Fruit fly (Drosophila melanogaster) whole organism, embryonic: ENCODE data around the gene CG15365.
A peak's percentile ranks its signal among the peaks of the same experiment; 100 is the strongest.

Experiments
- Abd-B ChIP-seq: fragments of 200-800 bp; sonication (Bioruptor generic); optimal IDR thresholded peaks from 2 replicates; lab custom pipeline; 2018; ENCODE audit warnings: missing biosample characterization, mild to moderate bottlenecking, missing genetic modification characterization, moderate library complexity
- CG10209 ChIP-seq: fragments of 200-800 bp; sonication (Bioruptor generic); optimal IDR thresholded peaks from 3 replicates; lab custom pipeline; 2017; ENCODE audit warnings: missing biosample characterization, mild to moderate bottlenecking, missing genetic modification characterization, missing genetic modification reagents
- CG10267 ChIP-seq: fragments of 200-800 bp; sonication (Bioruptor generic); optimal IDR thresholded peaks from 2 replicates; lab custom pipeline; 2018; ENCODE audit warnings: missing biosample characterization, mild to moderate bottlenecking, missing genetic modification characterization, moderate library complexity
- CG10431 ChIP-seq: fragments of 200-800 bp; sonication (Bioruptor generic); optimal IDR thresholded peaks from 3 replicates; lab custom pipeline; 2018; ENCODE audit warnings: missing biosample characterization, mild to moderate bottlenecking, missing genetic modification characterization
- CG11504 ChIP-seq: fragments of 200-800 bp; sonication (Bioruptor generic); optimal IDR thresholded peaks from 3 replicates; lab custom pipeline; 2019; ENCODE audit warnings: missing biosample characterization, mild to moderate bottlenecking, missing genetic modification characterization, moderate library complexity
- CG12219 ChIP-seq: fragments of 200-800 bp; sonication (Bioruptor generic); optimal IDR thresholded peaks from 3 replicates; lab custom pipeline; 2018; ENCODE audit warnings: missing biosample characterization, mild to moderate bottlenecking, missing genetic modification characterization
- CG1233 ChIP-seq: fragments of 200-800 bp; sonication (Bioruptor generic); optimal IDR thresholded peaks from 4 replicates; lab custom pipeline; 2018; ENCODE audit warnings: missing biosample characterization, mild to moderate bottlenecking, missing genetic modification characterization
- CG12391 ChIP-seq: fragments of 200-800 bp; sonication (Bioruptor generic); optimal IDR thresholded peaks from 3 replicates; lab custom pipeline; 2018; ENCODE audit warnings: missing biosample characterization, mild to moderate bottlenecking, missing genetic modification characterization, moderate library complexity
- CG1529 ChIP-seq: fragments of 200-800 bp; sonication (Bioruptor generic); optimal IDR thresholded peaks from 3 replicates; lab custom pipeline; 2018; ENCODE audit warnings: missing biosample characterization, missing genetic modification characterization
- CG15601 ChIP-seq: fragments of 200-800 bp; sonication (Bioruptor generic); optimal IDR thresholded peaks from 3 replicates; lab custom pipeline; 2019; ENCODE audit warnings: missing biosample characterization, mild to moderate bottlenecking, missing genetic modification characterization, moderate library complexity
- CG15696 ChIP-seq: fragments of 200-800 bp; sonication (Bioruptor generic); optimal IDR thresholded peaks from 2 replicates; lab custom pipeline; 2019; ENCODE audit warnings: missing biosample characterization, mild to moderate bottlenecking, missing genetic modification characterization, moderate library complexity
- CG1602 ChIP-seq: fragments of 200-800 bp; sonication (Bioruptor generic); optimal IDR thresholded peaks from 3 replicates; lab custom pipeline; 2016; ENCODE audit warnings: missing biosample characterization, missing genetic modification characterization
- CG17328 ChIP-seq: fragments of 200-800 bp; sonication (Bioruptor generic); IDR thresholded peaks from 2 replicates; pipeline ENCODE4 v1.3.6; 2022; ENCODE audit warnings: missing biosample characterization, missing genetic modification characterization
- CG18619 ChIP-seq: fragments of 200-800 bp; sonication (Bioruptor generic); optimal IDR thresholded peaks from 3 replicates; lab custom pipeline; 2017; ENCODE audit warnings: missing biosample characterization, mild to moderate bottlenecking, missing genetic modification characterization
- CG18764 ChIP-seq: fragments of 200-800 bp; sonication (Bioruptor generic); optimal IDR thresholded peaks from 3 replicates; lab custom pipeline; 2016; ENCODE audit warnings: missing biosample characterization, missing genetic modification characterization
- CG2202 ChIP-seq: fragments of 200-800 bp; sonication (Bioruptor generic); optimal IDR thresholded peaks from 2 replicates; lab custom pipeline; 2018; ENCODE audit warnings: missing biosample characterization, mild to moderate bottlenecking, missing genetic modification characterization
- CG34422 ChIP-seq: fragments of 200-800 bp; sonication (Bioruptor generic); IDR thresholded peaks from 3 replicates; pipeline ENCODE4 v1.3.6; 2022; ENCODE audit warnings: missing biosample characterization, missing genetic modification characterization
- CG4404 ChIP-seq: fragments of 200-800 bp; sonication (Bioruptor generic); IDR thresholded peaks from 2 replicates; pipeline ENCODE4 v1.3.6; 2022; ENCODE audit warnings: missing biosample characterization, missing genetic modification characterization
- CG4424 ChIP-seq: fragments of 200-800 bp; sonication (Bioruptor generic); optimal IDR thresholded peaks from 3 replicates; lab custom pipeline; 2016; ENCODE audit warnings: missing biosample characterization, missing genetic modification characterization
- CG5245 ChIP-seq: fragments of 200-800 bp; sonication (Bioruptor generic); optimal IDR thresholded peaks from 3 replicates; lab custom pipeline; 2016; ENCODE audit warnings: missing biosample characterization, missing genetic modification characterization
- CG6254 ChIP-seq: fragments of 200-800 bp; sonication (Bioruptor generic); optimal IDR thresholded peaks from 3 replicates; lab custom pipeline; 2017; ENCODE audit warnings: mild to moderate bottlenecking, missing biosample characterization, missing genetic modification reagents, missing genetic modification characterization
- CG6683 ChIP-seq: fragments of 200-800 bp; sonication (Bioruptor generic); optimal IDR thresholded peaks from 2 replicates; lab custom pipeline; 2017; ENCODE audit warnings: missing biosample characterization, mild to moderate bottlenecking, missing genetic modification characterization, missing genetic modification reagents
- CG7357 ChIP-seq: fragments of 200-800 bp; sonication (Bioruptor generic); IDR thresholded peaks from 3 replicates; pipeline ENCODE4 v1.3.6; 2022; ENCODE audit warnings: missing biosample characterization, missing genetic modification characterization
- CG7372 ChIP-seq: fragments of 200-800 bp; sonication (Bioruptor generic); IDR thresholded peaks from 2 replicates; pipeline ENCODE4 v1.3.6; 2022; ENCODE audit warnings: missing biosample characterization, missing genetic modification characterization
- CG7839 ChIP-seq: fragments of 200-800 bp; sonication (Bioruptor generic); optimal IDR thresholded peaks from 3 replicates; lab custom pipeline; 2018; ENCODE audit warnings: missing biosample characterization, mild to moderate bottlenecking, missing genetic modification characterization, moderate library complexity
- CG8924 ChIP-seq: fragments of 200-800 bp; optimal IDR thresholded peaks from 3 replicates; lab custom pipeline; 2019; ENCODE audit warnings: missing biosample characterization, mild to moderate bottlenecking, missing genetic modification characterization, moderate library complexity
- D ChIP-seq, 2 experiments: fragments of 200-800 bp in 1 of 2; fragments of >200 bp in 1 of 2; sonication (Bioruptor generic) in 1 of 2; optimal IDR thresholded peaks; 2 replicates in 1 of 2; 3 replicates in 1 of 2; lab custom pipeline; 2017; ENCODE audit warnings: mild to moderate bottlenecking in 1 of 2, missing biosample characterization in 1 of 2, missing genetic modification characterization in 1 of 2, missing genetic modification reagents in 1 of 2
- H2.0 ChIP-seq: fragments of 200-800 bp; sonication (Bioruptor generic); IDR thresholded peaks from 2 replicates; pipeline ENCODE4 v1.3.6; 2022; ENCODE audit warnings: missing biosample characterization, missing genetic modification characterization
- MESR4 ChIP-seq: fragments of 200-800 bp; sonication (Bioruptor generic); optimal IDR thresholded peaks from 2 replicates; lab custom pipeline; 2018; ENCODE audit warnings: missing biosample characterization, mild to moderate bottlenecking, missing genetic modification characterization, moderate library complexity
- Med ChIP-seq: fragments of 200-800 bp; sonication (Bioruptor generic); peaks from one replicate; lab custom pipeline; 2016; ENCODE audit warnings: missing biosample characterization, missing genetic modification characterization, mild to moderate bottlenecking, inconsistent platforms, moderate library complexity
- Sox102F ChIP-seq: fragments of 200-800 bp; sonication (Bioruptor generic); optimal IDR thresholded peaks from 2 replicates; lab custom pipeline; 2018; ENCODE audit warnings: missing biosample characterization, mild to moderate bottlenecking, missing genetic modification characterization, moderate library complexity
- Ssrp ChIP-seq: fragments of 200-800 bp; sonication (Bioruptor generic); optimal IDR thresholded peaks from 2 replicates; lab custom pipeline; 2018; ENCODE audit warnings: missing biosample characterization, mild to moderate bottlenecking, missing genetic modification characterization, moderate library complexity
- Xbp1 ChIP-seq: fragments of 200-800 bp; sonication (Bioruptor generic); optimal IDR thresholded peaks from 3 replicates; lab custom pipeline; 2016; ENCODE audit warnings: missing biosample characterization, mild to moderate bottlenecking, missing genetic modification characterization
- Xrp1 ChIP-seq: fragments of 200-800 bp; sonication (Bioruptor generic); IDR thresholded peaks from 2 replicates; pipeline ENCODE4 v1.3.6; 2022; ENCODE audit warnings: missing biosample characterization, missing genetic modification characterization
- cato ChIP-seq: fragments of 200-800 bp; sonication (Bioruptor generic); optimal IDR thresholded peaks from 2 replicates; lab custom pipeline; 2016; ENCODE audit warnings: missing biosample characterization, missing genetic modification characterization, borderline replicate concordance
- cwo ChIP-seq: fragments of 200-800 bp; sonication (Bioruptor generic); optimal IDR thresholded peaks from 3 replicates; lab custom pipeline; 2017; ENCODE audit warnings: missing biosample characterization, missing genetic modification characterization, mild to moderate bottlenecking, moderate library complexity, missing genetic modification reagents
- fd96Cb ChIP-seq: fragments of 200-800 bp; sonication (Bioruptor generic); optimal IDR thresholded peaks from 2 replicates; lab custom pipeline; 2018; ENCODE audit warnings: missing biosample characterization, mild to moderate bottlenecking, missing genetic modification characterization, moderate library complexity
- jumu ChIP-seq: fragments of 200-800 bp; sonication (Bioruptor generic); optimal IDR thresholded peaks from 3 replicates; lab custom pipeline; 2016; ENCODE audit warnings: missing biosample characterization, missing genetic modification characterization
- lab ChIP-seq: fragments of 200-800 bp; sonication (Bioruptor generic); optimal IDR thresholded peaks from 3 replicates; lab custom pipeline; 2017; ENCODE audit warnings: missing biosample characterization, missing genetic modification characterization, mild to moderate bottlenecking, moderate library complexity, missing genetic modification reagents
- lilli ChIP-seq: fragments of 200-800 bp; sonication (Bioruptor generic); optimal IDR thresholded peaks from 3 replicates; lab custom pipeline; 2016; ENCODE audit warnings: missing biosample characterization, missing genetic modification characterization
- lmd ChIP-seq: fragments of 200-800 bp; sonication (Bioruptor generic); IDR thresholded peaks from 2 replicates; pipeline ENCODE4 v1.3.6; 2022; ENCODE audit warnings: missing biosample characterization, missing genetic modification characterization
- sc ChIP-seq, 3 experiments: fragments of >200 bp in 2 of 3; fragments of 200-800 bp in 1 of 3; sonication (Bioruptor generic) in 1 of 3; optimal IDR thresholded peaks; 2 replicates in 2 of 3; 3 replicates in 1 of 3; lab custom pipeline; 2017; ENCODE audit warnings: mild to moderate bottlenecking in 1 of 3, missing biosample characterization in 1 of 3, missing genetic modification characterization in 1 of 3, missing genetic modification reagents in 1 of 3
- slbo ChIP-seq: fragments of 200-800 bp; sonication (Bioruptor generic); IDR thresholded peaks from 2 replicates; pipeline ENCODE4 v1.3.6; 2022; ENCODE audit warnings: missing biosample characterization, missing genetic modification characterization
- tin ChIP-seq: fragments of 200-800 bp; sonication (Bioruptor generic); optimal IDR thresholded peaks from 3 replicates; lab custom pipeline; 2016; ENCODE audit warnings: missing biosample characterization, missing genetic modification characterization
- tio ChIP-seq: fragments of 200-800 bp; sonication (Bioruptor generic); optimal IDR thresholded peaks from 2 replicates; lab custom pipeline; 2017; ENCODE audit warnings: missing biosample characterization, missing genetic modification characterization, inconsistent platforms
- unc-4 ChIP-seq: fragments of 200-800 bp; sonication (Bioruptor generic); IDR thresholded peaks from 2 replicates; pipeline ENCODE4 v1.3.6; 2022; ENCODE audit warnings: missing biosample characterization, missing genetic modification characterization; ENCODE audit not compliant: partially characterized antibody
- vnd ChIP-seq: fragments of 200-800 bp; sonication (Bioruptor generic); IDR thresholded peaks from 3 replicates; pipeline ENCODE4 v1.3.6; 2022; ENCODE audit warnings: missing biosample characterization, missing genetic modification characterization; ENCODE audit not compliant: partially characterized antibody

The CG15365 gene

DNA sequence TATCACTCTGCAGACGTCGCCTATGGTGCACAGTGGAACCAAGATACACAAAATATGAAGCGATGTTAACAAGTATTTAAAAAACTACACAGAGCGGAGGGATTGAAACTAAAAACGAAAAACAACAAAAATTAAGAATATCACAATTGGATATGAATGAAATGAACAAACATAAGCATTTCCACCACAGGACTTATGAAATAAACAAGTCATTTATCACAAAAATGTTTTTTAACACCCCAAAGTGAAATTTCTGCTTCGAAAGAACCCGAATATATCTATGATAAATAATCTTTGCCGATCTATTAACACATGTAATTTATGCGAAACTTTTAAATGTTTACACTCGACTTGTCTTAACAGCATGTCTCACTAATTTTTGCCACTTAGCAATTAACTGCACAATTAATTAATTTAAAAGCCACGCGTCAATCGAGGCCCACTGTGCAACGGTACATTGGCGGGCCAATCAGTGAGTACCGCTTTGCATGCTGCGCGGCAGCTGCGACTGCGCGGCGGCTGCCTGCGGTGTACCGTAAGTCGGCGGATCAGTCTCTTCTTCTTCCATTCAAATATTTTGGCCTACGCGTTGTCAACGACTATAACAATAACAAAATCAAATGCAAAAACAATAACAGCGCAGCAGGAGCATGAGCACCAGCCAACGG lies 25.9 kb downstream of the CG15365 start (continued):
- TF ChIP-seq CG8924 (tag; lab: Kevin White, UChicago) (peak; percentile 50), fd96Cb (tag; lab: Kevin White, UChicago) (peak; percentile 49), slbo (GFP tag; lab: Robert Waterston, UW) (0 out of 2 replicates have a peak, but pooled peaks have one; percentile 7), vnd (GFP tag; lab: Robert Waterston, UW) (no peak), CG5245 (peak; percentile 31), CG2202 (tag; lab: Kevin White, UChicago) (no peak), CG6254 (GFP tag; lab: Kevin White, UChicago) (peak; percentile 20), CG11504 (tag; lab: Kevin White, UChicago) (peak; percentile 75), Med (GFP tag; lab: Kevin White, UChicago) (peak; percentile 86), Xbp1 (GFP tag; lab: Kevin White, UChicago) (peak; percentile 49), CG17328 (peak; percentile 37; the same call in 1 of the 2 replicates), CG10267 (tag; lab: Kevin White, UChicago) (peak; percentile 43), CG34422 (GFP tag; lab: Robert Waterston, UW) (no peak), tio (peak; percentile 72), lab (GFP tag; lab: Kevin White, UChicago) (peak; percentile 24), CG1529 (GFP tag; lab: Kevin White, UChicago) (peak; percentile 67), Sox102F (GFP tag; lab: Kevin White, UChicago) (peak; percentile 58), sc (optimal IDR thresholded peaks at IDR 0.05; lab: Kevin White, UChicago) (no peak), sc (GFP tag; optimal IDR thresholded peaks at IDR 0.05; lab: Kevin White, UChicago) (peak; percentile 26), tin (GFP tag; lab: Kevin White, UChicago) (peak; percentile 47), lmd (GFP tag; lab: Robert Waterston, UW) (peak; percentile 41), MESR4 (GFP tag; lab: Kevin White, UChicago) (no peak), Ssrp (tag; lab: Kevin White, UChicago) (peak; percentile 58), CG4404 (GFP tag; lab: Robert Waterston, UW) (0 out of 2 replicates have a peak, but pooled peaks have one; percentile 38), CG12391 (tag; lab: Kevin White, UChicago) (peak; percentile 55), D (optimal IDR thresholded peaks at IDR 0.05; lab: Kevin White, UChicago) (no peak), D (GFP tag; optimal IDR thresholded peaks at IDR 0.05; lab: Kevin White, UChicago) (peak; percentile 58), lilli (GFP tag; lab: Kevin White, UChicago) (peak; percentile 46), cato (GFP tag; lab: Kevin White, UChicago) (peak; percentile 3), CG1602 (GFP tag; lab: Kevin White, UChicago) (peak; percentile 44), CG1233 (GFP tag; lab: Kevin White, UChicago) (peak; percentile 25), CG10431 (GFP tag; lab: Kevin White, UChicago) (peak; percentile 5), CG7372 (GFP tag; lab: Robert Waterston, UW) (peak; percentile 37; the same call in 1 of the 2 replicates), CG6683 (GFP tag; lab: Kevin White, UChicago) (no peak), H2.0 (GFP tag; lab: Robert Waterston, UW) (peak; percentile 25; the same call in 1 of the 2 replicates), CG18764 (GFP tag; lab: Kevin White, UChicago) (no peak), CG18619 (GFP tag; lab: Kevin White, UChicago) (peak; percentile 37), CG15696 (tag; lab: Kevin White, UChicago) (peak; percentile 44), jumu (peak; percentile 45), Abd-B (peak; percentile 69), CG15601 (tag; lab: Kevin White, UChicago) (peak; percentile 38), CG7357 (no peak), unc-4 (GFP tag; lab: Robert Waterston, UW) (no peak), CG12219 (GFP tag; lab: Kevin White, UChicago) (peak; percentile 11), Xrp1 (GFP tag; lab: Robert Waterston, UW) (peak; percentile 78), cwo (GFP tag; lab: Kevin White, UChicago) (peak; percentile 26), CG7839 (tag; lab: Kevin White, UChicago) (peak; percentile 68), CG10209 (GFP tag; lab: Kevin White, UChicago) (peak; percentile 64), CG4424 (GFP tag; lab: Kevin White, UChicago) (peak; percentile 69)
